Worm (Caenorhabditis elegans): ENCODE results near the gene Y46G5A.38.

The Y46G5A.38 gene

DNA sequence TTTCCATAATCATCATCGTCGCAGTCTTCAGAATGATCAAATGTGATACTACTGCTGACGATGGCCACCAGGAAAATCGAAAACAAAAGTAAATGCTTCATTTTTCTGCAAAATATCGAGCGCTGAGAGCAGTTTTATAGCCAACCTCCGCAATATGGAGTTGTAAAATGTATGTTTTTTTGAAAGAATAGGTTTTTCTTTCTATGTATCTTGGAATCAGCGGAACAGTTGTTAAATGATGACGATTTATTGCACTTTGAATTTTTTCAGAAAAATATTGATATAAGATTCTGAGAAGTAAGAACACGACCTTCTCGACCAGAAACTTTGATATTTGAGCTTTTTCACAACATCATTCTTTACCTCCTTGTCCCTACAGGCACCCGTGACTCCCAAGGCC is 2.0 kb downstream of the Y46G5A.38 start, which contains the start of gene Y46G5A.23:
Y46G5A.23 (minus strand) TSS at position 101 of the 400 bp plus-strand sequence.
- no peak for TF ChIP-seq lin-32 (GFP tag; optimal IDR thresholded peaks at IDR 0.05)
- no peak for TF ChIP-seq elt-1 (tag; optimal IDR thresholded peaks at IDR 0.05; ENCODE audit: borderline replicate concordance, insufficient read depth)
- TF ChIP-seq cnd-1 (tag; optimal IDR thresholded peaks at IDR 0.05): no peak
- TF ChIP-seq drap-1 (GFP tag; optimal IDR thresholded peaks at IDR 0.05): no peak
- no peak for TF ChIP-seq mls-2 (tag; optimal IDR thresholded peaks at IDR 0.05)
- TF ChIP-seq unc-120 (tag; optimal IDR thresholded peaks at IDR 0.05; ENCODE audit: poor library complexity, severe bottlenecking): no peak
- no peak for TF ChIP-seq nhr-12 (tag; optimal IDR thresholded peaks at IDR 0.05)
- TF ChIP-seq snpc-4 (tag; optimal IDR thresholded peaks at IDR 0.05): no peak
- no peak for TF ChIP-seq zip-8 (tag; optimal IDR thresholded peaks at IDR 0.05)
- no peak for TF ChIP-seq ceh-43 (GFP tag; optimal IDR thresholded peaks at IDR 0.05)
- no peak for TF ChIP-seq mab-5 (tag; optimal IDR thresholded peaks at IDR 0.05)
- no peak for TF ChIP-seq ham-2 (GFP tag; optimal IDR thresholded peaks at IDR 0.05)
- no peak for TF ChIP-seq hlh-1 (tag; optimal IDR thresholded peaks at IDR 0.05)

DNA sequence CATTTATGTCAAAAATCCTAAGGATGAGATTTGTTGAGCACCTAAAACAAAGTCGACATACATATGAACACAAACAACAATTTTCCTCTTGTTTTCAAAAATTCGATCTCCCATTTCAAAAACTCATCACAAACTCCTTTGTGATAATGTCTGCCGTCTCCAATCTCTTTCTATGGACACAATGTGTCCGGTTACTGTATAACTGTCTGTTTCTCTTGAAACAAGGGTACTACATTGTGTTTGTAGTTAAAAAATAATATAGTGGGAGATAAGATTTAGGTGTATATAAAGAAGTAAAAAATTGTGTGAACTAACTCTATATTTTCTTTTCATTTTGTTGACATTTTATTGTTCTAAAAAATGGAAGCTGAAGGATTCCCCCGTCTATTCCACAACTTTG is 3.5 kb downstream of the Y46G5A.38 start, which contains the start of gene bcmo-1:
bcmo-1 (plus strand) TSS at position 330 of the 400 bp plus-strand sequence.
- TF ChIP-seq sem-2 (GFP tag; optimal IDR thresholded peaks at IDR 0.05) (no peak), tbx-8 (GFP tag; optimal IDR thresholded peaks at IDR 0.05) (no peak), cnd-1 (tag; optimal IDR thresholded peaks at IDR 0.05) (no peak), nhr-76 (tag; optimal IDR thresholded peaks at IDR 0.05) (no peak), M03D4.4 (tag; optimal IDR thresholded peaks at IDR 0.05) (no peak), hlh-1 (tag; optimal IDR thresholded peaks at IDR 0.05) (no peak), ceh-83 (GFP tag; optimal IDR thresholded peaks at IDR 0.05) (no peak), flh-1 (GFP tag; optimal IDR thresholded peaks at IDR 0.05) (no peak), unc-62 (GFP tag; optimal IDR thresholded peaks at IDR 0.05) (no peak), lin-32 (GFP tag; optimal IDR thresholded peaks at IDR 0.05) (no peak), drap-1 (GFP tag; optimal IDR thresholded peaks at IDR 0.05) (no peak), mab-5 (tag; optimal IDR thresholded peaks at IDR 0.05) (no peak), unc-39 (tag; optimal IDR thresholded peaks at IDR 0.05) (no peak), elt-3 (tag; optimal IDR thresholded peaks at IDR 0.05) (no peak), sptf-1 (tag; optimal IDR thresholded peaks at IDR 0.05) (no peak), mep-1 (tag; optimal IDR thresholded peaks at IDR 0.05) (no peak), ztf-11 (tag; optimal IDR thresholded peaks at IDR 0.05) (no peak), nhr-2 (tag; optimal IDR thresholded peaks at IDR 0.05) (no peak), nhr-12 (tag; optimal IDR thresholded peaks at IDR 0.05) (no peak), blmp-1 (tag; optimal IDR thresholded peaks at IDR 0.05) (no peak)

DNA sequence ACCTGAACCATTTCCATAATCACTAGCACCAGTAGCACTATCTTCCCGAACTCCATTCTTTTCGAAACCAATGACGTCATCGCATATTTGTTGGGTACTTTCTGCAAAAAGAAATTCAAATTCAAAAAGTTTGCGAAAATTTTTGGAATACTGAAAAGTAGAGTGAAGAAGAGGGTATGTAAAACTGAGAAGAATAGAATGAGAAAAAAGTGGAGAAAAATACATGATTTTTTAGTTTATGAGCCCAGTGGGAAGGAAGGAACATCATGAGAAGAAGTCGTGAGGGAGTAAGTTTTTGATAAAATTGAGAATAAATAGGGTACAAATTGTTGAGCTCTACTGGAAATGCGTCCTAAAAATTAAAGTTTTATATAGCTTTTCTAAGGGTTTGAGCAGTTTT is 13.2 kb downstream of the Y46G5A.38 start, which contains the start of gene lgc-35:
lgc-35 (minus strand) TSS at position 101 of the 400 bp plus-strand sequence.
- TF ChIP-seq zip-8 (tag; optimal IDR thresholded peaks at IDR 0.05) (peak; percentile 14), blmp-1 (tag; optimal IDR thresholded peaks at IDR 0.05) (no peak)

DNA sequence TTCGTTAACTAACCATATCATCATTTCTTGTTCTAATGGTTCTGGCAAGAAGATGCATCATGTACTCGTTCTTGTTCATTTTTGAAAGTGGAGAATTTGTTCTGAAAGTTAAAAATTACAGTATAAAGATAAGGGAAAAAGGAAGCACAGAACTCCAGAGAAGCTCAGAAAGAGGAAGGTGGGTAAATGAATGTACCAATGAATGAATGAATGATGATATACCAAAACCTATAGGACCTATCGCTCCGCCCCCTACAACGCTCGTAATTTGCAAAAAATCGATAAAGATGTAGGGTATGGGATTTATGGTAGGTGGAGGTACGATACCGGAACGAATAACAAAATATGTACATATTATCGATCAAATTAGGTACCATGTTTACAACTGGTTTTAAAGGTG is 20.9 kb downstream of the Y46G5A.38 start, which contains the start of gene pes-10:
pes-10 (minus strand) TSS at position 101 of the 400 bp plus-strand sequence.
- no peak for TF ChIP-seq ceh-43 (GFP tag; optimal IDR thresholded peaks at IDR 0.05)
- TF ChIP-seq tbx-8 (GFP tag; optimal IDR thresholded peaks at IDR 0.05): no peak
- TF ChIP-seq elt-1 (tag; optimal IDR thresholded peaks at IDR 0.05; ENCODE audit: borderline replicate concordance, insufficient read depth): no peak
- no peak for TF ChIP-seq flh-1 (GFP tag; optimal IDR thresholded peaks at IDR 0.05)
- TF ChIP-seq elt-3 (tag; optimal IDR thresholded peaks at IDR 0.05): no peak
- TF ChIP-seq hlh-1 (tag; optimal IDR thresholded peaks at IDR 0.05): no peak
- no peak for TF ChIP-seq lin-13 (tag; optimal IDR thresholded peaks at IDR 0.05)
- no peak for TF ChIP-seq ztf-11 (tag; optimal IDR thresholded peaks at IDR 0.05)
- no peak for TF ChIP-seq sem-2 (GFP tag; optimal IDR thresholded peaks at IDR 0.05)
- TF ChIP-seq lin-32 (GFP tag; optimal IDR thresholded peaks at IDR 0.05): no peak
- no peak for TF ChIP-seq unc-39 (tag; optimal IDR thresholded peaks at IDR 0.05)
- no peak for TF ChIP-seq nhr-12 (tag; optimal IDR thresholded peaks at IDR 0.05)
- no peak for TF ChIP-seq mls-2 (tag; optimal IDR thresholded peaks at IDR 0.05)
- no peak for TF ChIP-seq unc-120 (tag; optimal IDR thresholded peaks at IDR 0.05; ENCODE audit: poor library complexity, severe bottlenecking)
- TF ChIP-seq nhr-237 (tag; optimal IDR thresholded peaks at IDR 0.05): no peak
- no peak for TF ChIP-seq M03D4.4 (tag; optimal IDR thresholded peaks at IDR 0.05)
- TF ChIP-seq lsy-2 (tag; optimal IDR thresholded peaks at IDR 0.05): no peak
- TF ChIP-seq snpc-4 (tag; optimal IDR thresholded peaks at IDR 0.05): no peak

DNA sequence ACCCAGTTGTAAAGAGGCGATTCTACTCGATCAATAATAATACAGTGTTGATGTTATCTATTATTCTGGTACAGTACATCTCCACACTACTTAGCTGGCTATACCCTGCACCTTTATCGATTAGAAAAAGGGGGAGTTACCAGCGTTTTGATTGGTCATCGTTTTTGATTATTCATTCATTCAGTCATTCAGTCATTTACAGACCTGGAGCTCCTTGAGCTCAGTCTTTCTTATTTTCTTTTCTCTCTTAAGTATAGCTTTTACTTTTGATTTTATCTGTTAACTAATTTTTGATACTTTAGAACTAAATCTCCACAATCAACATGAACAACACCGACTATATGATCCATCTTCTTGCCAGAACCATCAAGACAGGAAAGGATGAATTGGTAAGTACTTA is 23.3 kb downstream of the Y46G5A.38 start, which contains the start of gene Y46G5A.28:
Y46G5A.28 (plus strand) TSS at position 301 of the 400 bp plus-strand sequence.
- TF ChIP-seq ceh-83 (GFP tag; optimal IDR thresholded peaks at IDR 0.05): no peak
